Fruit fly (Drosophila melanogaster) whole organism, embryonic: ENCODE results near the gene CG43331.

Experiments
- Antp ChIP-seq: fragments of 200-800 bp; sonication (Bioruptor generic); optimal IDR thresholded peaks from 3 replicates; lab custom pipeline; 2016; ENCODE audit warnings: missing biosample characterization, missing genetic modification characterization
- CG10267 ChIP-seq: fragments of 200-800 bp; sonication (Bioruptor generic); optimal IDR thresholded peaks from 2 replicates; lab custom pipeline; 2018; ENCODE audit warnings: missing biosample characterization, mild to moderate bottlenecking, missing genetic modification characterization, moderate library complexity
- CG12391 ChIP-seq: fragments of 200-800 bp; sonication (Bioruptor generic); optimal IDR thresholded peaks from 3 replicates; lab custom pipeline; 2018; ENCODE audit warnings: missing biosample characterization, mild to moderate bottlenecking, missing genetic modification characterization, moderate library complexity
- CG13123 ChIP-seq: fragments of 200-800 bp; sonication (Bioruptor generic); optimal IDR thresholded peaks from 2 replicates; lab custom pipeline; 2016; ENCODE audit warnings: missing biosample characterization, missing genetic modification characterization
- CG15601 ChIP-seq: fragments of 200-800 bp; sonication (Bioruptor generic); optimal IDR thresholded peaks from 3 replicates; lab custom pipeline; 2019; ENCODE audit warnings: missing biosample characterization, mild to moderate bottlenecking, missing genetic modification characterization, moderate library complexity
- CG1602 ChIP-seq: fragments of 200-800 bp; sonication (Bioruptor generic); optimal IDR thresholded peaks from 3 replicates; lab custom pipeline; 2016; ENCODE audit warnings: missing biosample characterization, missing genetic modification characterization
- CG17328 ChIP-seq: fragments of 200-800 bp; sonication (Bioruptor generic); IDR thresholded peaks from 2 replicates; pipeline ENCODE4 v1.3.6; 2022; ENCODE audit warnings: missing biosample characterization, missing genetic modification characterization
- CG17359 ChIP-seq: fragments of 200-800 bp; sonication (Bioruptor generic); optimal IDR thresholded peaks from 3 replicates; lab custom pipeline; 2018; ENCODE audit warnings: missing biosample characterization, mild to moderate bottlenecking, missing genetic modification characterization, moderate library complexity
- CG17361 ChIP-seq: fragments of 200-800 bp; sonication (Bioruptor generic); IDR thresholded peaks from 3 replicates; pipeline ENCODE4 v1.3.6; 2022; ENCODE audit warnings: missing biosample characterization, missing genetic modification characterization
- CG31388 ChIP-seq: fragments of 200-800 bp; sonication (Bioruptor generic); optimal IDR thresholded peaks from 2 replicates; lab custom pipeline; 2016; ENCODE audit warnings: missing biosample characterization, missing genetic modification characterization
- CG32532 ChIP-seq: fragments of 200-800 bp; sonication (Bioruptor generic); IDR thresholded peaks from 2 replicates; pipeline ENCODE4 v1.3.6; 2022; ENCODE audit warnings: missing biosample characterization, missing genetic modification characterization
- CG32772 ChIP-seq: fragments of 200-800 bp; sonication (Bioruptor generic); IDR thresholded peaks from 2 replicates; pipeline ENCODE4 v1.3.6; 2022; ENCODE audit warnings: missing biosample characterization, missing genetic modification characterization
- CG3995 ChIP-seq: fragments of 200-800 bp; sonication (Bioruptor generic); optimal IDR thresholded peaks from 3 replicates; lab custom pipeline; 2016; ENCODE audit warnings: missing biosample characterization, missing genetic modification characterization
- CG4360 ChIP-seq: fragments of 200-800 bp; sonication (Bioruptor generic); IDR thresholded peaks from 2 replicates; pipeline ENCODE4 v1.3.6; 2022; ENCODE audit warnings: missing biosample characterization, missing genetic modification characterization
- CG4820 ChIP-seq: fragments of 200-800 bp; sonication (Bioruptor generic); optimal IDR thresholded peaks from 3 replicates; lab custom pipeline; 2016; ENCODE audit warnings: missing biosample characterization, missing genetic modification characterization
- CG6654 ChIP-seq: fragments of 200-800 bp; sonication (Bioruptor generic); optimal IDR thresholded peaks from 2 replicates; lab custom pipeline; 2017; ENCODE audit warnings: missing biosample characterization, mild to moderate bottlenecking, missing genetic modification characterization
- CG6791 ChIP-seq: fragments of 200-800 bp; sonication (Bioruptor generic); IDR thresholded peaks from 3 replicates; pipeline ENCODE4 v1.3.6; 2022; ENCODE audit warnings: missing biosample characterization, missing genetic modification characterization; ENCODE audit not compliant: partially characterized antibody
- CG7745 ChIP-seq: fragments of 200-800 bp; sonication (Bioruptor generic); optimal IDR thresholded peaks from 2 replicates; lab custom pipeline; 2018; ENCODE audit warnings: missing biosample characterization, mild to moderate bottlenecking, missing genetic modification characterization, moderate library complexity
- CG7839 ChIP-seq: fragments of 200-800 bp; sonication (Bioruptor generic); optimal IDR thresholded peaks from 3 replicates; lab custom pipeline; 2018; ENCODE audit warnings: missing biosample characterization, mild to moderate bottlenecking, missing genetic modification characterization, moderate library complexity
- CG8388 ChIP-seq: fragments of 200-800 bp; sonication (Bioruptor generic); optimal IDR thresholded peaks from 2 replicates; lab custom pipeline; 2019; ENCODE audit warnings: missing biosample characterization, mild to moderate bottlenecking, missing genetic modification characterization, moderate library complexity
- D19A ChIP-seq: fragments of 200-800 bp; optimal IDR thresholded peaks from 3 replicates; lab custom pipeline; 2019; ENCODE audit warnings: missing biosample characterization, mild to moderate bottlenecking, missing genetic modification characterization, moderate library complexity
- Dad ChIP-seq: fragments of 200-800 bp; sonication (Bioruptor generic); optimal IDR thresholded peaks from 3 replicates; lab custom pipeline; 2016; ENCODE audit warnings: missing biosample characterization, missing genetic modification characterization
- Fer1 ChIP-seq: fragments of 200-800 bp; sonication (Bioruptor generic); optimal IDR thresholded peaks from 2 replicates; lab custom pipeline; 2017; ENCODE audit warnings: missing biosample characterization, mild to moderate bottlenecking, missing genetic modification characterization
- Fer3 ChIP-seq: fragments of 200-800 bp; sonication (Bioruptor generic); optimal IDR thresholded peaks from 2 replicates; lab custom pipeline; 2018; ENCODE audit warnings: missing biosample characterization, mild to moderate bottlenecking, missing genetic modification characterization, moderate library complexity
- GATAe ChIP-seq: fragments of 200-800 bp; sonication (Bioruptor generic); conservative IDR thresholded peaks from 2 replicates; pipeline ENCODE4 v1.3.6; 2022; ENCODE audit warnings: missing biosample characterization, missing genetic modification characterization
- Gsc ChIP-seq: fragments of 200-800 bp; sonication (Bioruptor generic); IDR thresholded peaks from 2 replicates; pipeline ENCODE4 v1.3.6; 2022; ENCODE audit warnings: missing biosample characterization, missing genetic modification characterization
- Hmr ChIP-seq: fragments of 200-800 bp; sonication (Bioruptor generic); optimal IDR thresholded peaks from 3 replicates; lab custom pipeline; 2017; ENCODE audit warnings: mild to moderate bottlenecking, missing biosample characterization, missing genetic modification reagents, missing genetic modification characterization
- Hr78 ChIP-seq, 2 experiments: fragments of 200-800 bp in 1 of 2; fragments of >200 bp in 1 of 2; sonication (Bioruptor generic) in 1 of 2; optimal IDR thresholded peaks; 2 replicates each; lab custom pipeline; 2017 to 2019; ENCODE audit warnings: missing biosample characterization in 2 of 2, missing genetic modification characterization in 2 of 2, mild to moderate bottlenecking in 1 of 2, moderate library complexity in 1 of 2
- Jarid2 ChIP-seq: fragments of 200-800 bp; sonication (Bioruptor generic); optimal IDR thresholded peaks from 3 replicates; lab custom pipeline; 2017; ENCODE audit warnings: mild to moderate bottlenecking, missing biosample characterization, missing genetic modification reagents, missing genetic modification characterization
- MTF-1 ChIP-seq: fragments of 200-800 bp; sonication (Bioruptor generic); optimal IDR thresholded peaks from 2 replicates; lab custom pipeline; 2018; ENCODE audit warnings: missing biosample characterization, mild to moderate bottlenecking, missing genetic modification characterization, borderline replicate concordance
- NfI ChIP-seq: fragments of 200-800 bp; sonication (Bioruptor generic); optimal IDR thresholded peaks from 3 replicates; lab custom pipeline; 2018; ENCODE audit warnings: missing biosample characterization, mild to moderate bottlenecking, missing genetic modification characterization, moderate library complexity
- Sox102F ChIP-seq: fragments of 200-800 bp; sonication (Bioruptor generic); optimal IDR thresholded peaks from 2 replicates; lab custom pipeline; 2018; ENCODE audit warnings: missing biosample characterization, mild to moderate bottlenecking, missing genetic modification characterization, moderate library complexity
- br ChIP-seq: fragments of >200 bp; optimal IDR thresholded peaks from 2 replicates; lab custom pipeline; 2017
- crp ChIP-seq, 2 experiments: fragments of 200-800 bp; sonication (Bioruptor generic); optimal IDR thresholded peaks; 2 replicates in 1 of 2; 3 replicates in 1 of 2; lab custom pipeline; 2017; ENCODE audit warnings: missing biosample characterization in 2 of 2, missing genetic modification characterization in 2 of 2, mild to moderate bottlenecking in 1 of 2, moderate library complexity in 1 of 2
- cwo ChIP-seq: fragments of 200-800 bp; sonication (Bioruptor generic); optimal IDR thresholded peaks from 3 replicates; lab custom pipeline; 2017; ENCODE audit warnings: missing biosample characterization, missing genetic modification characterization, mild to moderate bottlenecking, moderate library complexity, missing genetic modification reagents
- ems ChIP-seq: fragments of 200-800 bp; sonication (Bioruptor generic); optimal IDR thresholded peaks from 3 replicates; lab custom pipeline; 2016; ENCODE audit warnings: missing biosample characterization, missing genetic modification characterization
- fd102C ChIP-seq: fragments of 200-800 bp; sonication (Bioruptor generic); optimal IDR thresholded peaks from 2 replicates; lab custom pipeline; 2018; ENCODE audit warnings: missing biosample characterization, mild to moderate bottlenecking, missing genetic modification characterization, moderate library complexity
- gce ChIP-seq: fragments of 200-800 bp; sonication (Bioruptor generic); IDR thresholded peaks from 3 replicates; pipeline ENCODE4 v1.3.6; 2022; ENCODE audit warnings: missing biosample characterization, missing genetic modification characterization
- grau ChIP-seq: fragments of 200-800 bp; optimal IDR thresholded peaks from 3 replicates; lab custom pipeline; 2019; ENCODE audit warnings: missing biosample characterization, mild to moderate bottlenecking, missing genetic modification characterization, moderate library complexity
- luna ChIP-seq: fragments of 200-800 bp; sonication (Bioruptor generic); optimal IDR thresholded peaks from 2 replicates; lab custom pipeline; 2016; ENCODE audit warnings: missing biosample characterization, missing genetic modification characterization
- mirr ChIP-seq: fragments of 200-800 bp; sonication (Bioruptor generic); optimal IDR thresholded peaks from 3 replicates; lab custom pipeline; 2018; ENCODE audit warnings: missing biosample characterization, mild to moderate bottlenecking, missing genetic modification characterization
- phol ChIP-seq: fragments of 200-800 bp; sonication (Bioruptor generic); optimal IDR thresholded peaks from 3 replicates; lab custom pipeline; 2018; ENCODE audit warnings: missing biosample characterization, mild to moderate bottlenecking, missing genetic modification characterization, moderate library complexity
- sisA ChIP-seq: fragments of 200-800 bp; sonication (Bioruptor generic); IDR thresholded peaks from 2 replicates; pipeline ENCODE4 v1.3.6; 2022; ENCODE audit warnings: missing biosample characterization, missing genetic modification characterization
- slbo ChIP-seq: fragments of 200-800 bp; sonication (Bioruptor generic); IDR thresholded peaks from 2 replicates; pipeline ENCODE4 v1.3.6; 2022; ENCODE audit warnings: missing biosample characterization, missing genetic modification characterization
- slp2 ChIP-seq: fragments of 200-800 bp; sonication (Bioruptor generic); optimal IDR thresholded peaks from 2 replicates; lab custom pipeline; 2016; ENCODE audit warnings: missing biosample characterization, missing genetic modification characterization
- so ChIP-seq: fragments of 200-800 bp; sonication (Bioruptor generic); IDR thresholded peaks from 3 replicates; pipeline ENCODE4 v1.3.6; 2022; ENCODE audit warnings: missing biosample characterization, missing genetic modification characterization
- stwl ChIP-seq: fragments of 200-800 bp; sonication (Bioruptor generic); optimal IDR thresholded peaks from 3 replicates; lab custom pipeline; 2018; ENCODE audit warnings: missing biosample characterization, mild to moderate bottlenecking, missing genetic modification characterization, moderate library complexity
- vvl ChIP-seq: fragments of 200-800 bp; sonication (Bioruptor generic); IDR thresholded peaks from 2 replicates; pipeline ENCODE4 v1.3.6; 2022; ENCODE audit warnings: missing biosample characterization, missing genetic modification characterization
- yki ChIP-seq: fragments of >200 bp; optimal IDR thresholded peaks from 3 replicates; lab custom pipeline; 2018

CG43331 gene

DNA sequence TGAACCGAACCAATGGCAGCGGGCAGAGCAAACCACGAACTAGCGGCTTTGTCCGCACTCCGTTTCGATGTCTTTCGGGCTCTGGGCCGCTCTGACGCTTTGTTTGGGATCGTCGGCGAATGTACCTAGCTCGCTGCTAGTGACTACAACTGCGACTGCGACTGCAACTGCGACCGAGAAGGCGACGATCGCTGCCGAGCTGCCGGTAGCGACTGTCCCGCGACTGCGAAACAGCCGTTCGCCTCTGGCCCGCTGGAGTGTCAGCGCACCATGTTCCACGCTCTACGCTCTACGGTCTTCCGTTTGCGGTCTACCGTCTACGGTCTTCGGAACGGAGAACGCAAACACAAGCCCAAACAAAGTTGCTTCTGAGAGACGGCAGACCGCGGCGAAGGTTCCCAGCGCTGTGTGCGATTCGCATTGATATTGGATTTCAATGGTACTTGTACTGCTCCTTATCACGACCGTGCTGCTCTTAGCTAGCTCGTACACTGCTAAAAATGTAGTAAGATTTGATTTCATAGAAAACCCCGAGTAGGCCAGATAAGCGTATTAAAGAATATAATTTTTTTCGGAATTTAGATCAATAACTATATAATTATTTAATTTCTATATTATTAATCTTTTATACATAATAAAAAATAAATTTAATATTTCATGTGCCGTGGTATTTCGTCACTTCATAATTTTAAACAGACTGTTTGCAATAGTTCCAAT, 42.6 kb downstream of the CG43331 start, which contains the start of gene laza (continued):
- TF ChIP-seq so (GFP tag; lab: Robert Waterston, UW): 0 out of 3 replicates have a peak, but pooled peaks have one; percentile 9
- TF ChIP-seq D19A: no peak
- no peak for TF ChIP-seq Dad (GFP tag; lab: Kevin White, UChicago)
- TF ChIP-seq CG8388 (GFP tag; lab: Kevin White, UChicago): no peak
- TF ChIP-seq Hr78 (GFP tag; optimal IDR thresholded peaks at IDR 0.05; lab: Kevin White, UChicago): peak in 1 of 2 experiments; percentile 12
- TF ChIP-seq CG15601 (tag; lab: Kevin White, UChicago): no peak
- no peak for TF ChIP-seq Fer3 (tag; lab: Kevin White, UChicago)
- TF ChIP-seq Hmr: peak; percentile 23
- no peak for TF ChIP-seq CG6791 (GFP tag; lab: Robert Waterston, UW)
- no peak for TF ChIP-seq fd102C
- no peak for TF ChIP-seq ems (GFP tag; lab: Kevin White, UChicago)
- TF ChIP-seq CG32772 (GFP tag; lab: Robert Waterston, UW): 0 out of 2 replicates have a peak, but pooled peaks have one; percentile 21
- no peak for TF ChIP-seq CG13123
- no peak for TF ChIP-seq crp (GFP tag; optimal IDR thresholded peaks at IDR 0.05; lab: Kevin White, UChicago)
- TF ChIP-seq GATAe (GFP tag; lab: Robert Waterston, UW): peak; percentile 35; the same call in 1 of the 2 replicates
- TF ChIP-seq MTF-1 (GFP tag; lab: Kevin White, UChicago): no peak
- TF ChIP-seq CG17361 (GFP tag; lab: Robert Waterston, UW): 0 out of 3 replicates have a peak, but pooled peaks have one; percentile 26
- no peak for TF ChIP-seq Antp (GFP tag; lab: Kevin White, UChicago)
- no peak for TF ChIP-seq stwl
- peak; percentile 2 for TF ChIP-seq CG12391 (tag; lab: Kevin White, UChicago)
- no peak for TF ChIP-seq CG17359 (tag; lab: Kevin White, UChicago)
- no peak for TF ChIP-seq Fer1 (GFP tag; lab: Kevin White, UChicago)
- peak; percentile 16 for TF ChIP-seq phol (tag; lab: Kevin White, UChicago)
- peak; percentile 6 for TF ChIP-seq CG10267 (tag; lab: Kevin White, UChicago)
- TF ChIP-seq Gsc: no peak
- TF ChIP-seq NfI (GFP tag; lab: Kevin White, UChicago): no peak
- TF ChIP-seq cwo (GFP tag; lab: Kevin White, UChicago): peak; percentile 20
- TF ChIP-seq CG3995 (GFP tag; lab: Kevin White, UChicago): peak; percentile 86
- no peak for TF ChIP-seq CG1602 (GFP tag; lab: Kevin White, UChicago)
- TF ChIP-seq Sox102F (GFP tag; lab: Kevin White, UChicago): peak; percentile 1
- TF ChIP-seq CG31388 (GFP tag; lab: Kevin White, UChicago): no peak
- TF ChIP-seq sisA (GFP tag; lab: Robert Waterston, UW): no peak
- TF ChIP-seq CG4820 (GFP tag; lab: Kevin White, UChicago): no peak
- peak; percentile 29 for TF ChIP-seq CG7839 (tag; lab: Kevin White, UChicago)
- no peak for TF ChIP-seq CG17328 (GFP tag; lab: Robert Waterston, UW)
- peak; percentile 15 for TF ChIP-seq grau (tag; lab: Kevin White, UChicago)
- TF ChIP-seq slp2: no peak
- TF ChIP-seq mirr (GFP tag; lab: Kevin White, UChicago): peak; percentile 12
- no peak for TF ChIP-seq CG6654
- 0 out of 2 replicates have a peak, but pooled peaks have one; percentile 27 for TF ChIP-seq CG32532
- no peak for TF ChIP-seq CG7745
- no peak for TF ChIP-seq br (lab: Kevin White, UChicago)
- 0 out of 2 replicates have a peak, but pooled peaks have one; percentile 20 for TF ChIP-seq vvl (GFP tag; lab: Robert Waterston, UW)
- TF ChIP-seq yki (lab: Kevin White, UChicago): no peak
- TF ChIP-seq slbo (GFP tag; lab: Robert Waterston, UW): peak; percentile 35
- peak; percentile 20; the same call in 1 of the 3 replicates for TF ChIP-seq gce (GFP tag; lab: Robert Waterston, UW)
- TF ChIP-seq Jarid2: peak; percentile 50
- TF ChIP-seq CG4360 (GFP tag; lab: Robert Waterston, UW): no peak
- TF ChIP-seq luna (GFP tag; lab: Kevin White, UChicago): no peak
